Worm (Caenorhabditis elegans) whole organism, L1 larva: Measurements from ENCODE around the gene ttr-57.
A peak's percentile ranks its signal among the peaks of the same experiment; 100 is the strongest.

ENCODE experiments used
- ama-1 ChIP-seq: fragments of 150-350 bp; optimal IDR thresholded peaks from 2 replicates; lab custom pipeline; 2014
- blmp-1 ChIP-seq: fragments of 150-350 bp; optimal IDR thresholded peaks from 2 replicates; lab custom pipeline; 2014; ENCODE audit warnings: missing biosample characterization, missing genetic modification characterization
- ceh-8 ChIP-seq: fragments of 200-800 bp; sonication (Bioruptor generic); optimal IDR thresholded peaks from 2 replicates; lab custom pipeline; 2018; ENCODE audit warnings: mild to moderate bottlenecking, missing genetic modification characterization, moderate library complexity, missing compliant biosample characterization
- efl-1 ChIP-seq, 4 experiments: fragments of 150-350 bp; optimal IDR thresholded peaks in 3 of 4; peaks in 1 of 4; 1 replicate in 1 of 4; 2 replicates in 3 of 4; lab custom pipeline; 2014; ENCODE audit warnings: missing biosample characterization in 2 of 4, missing genetic modification characterization in 2 of 4, missing genetic modification reagents in 2 of 4
- efl-3 ChIP-seq: fragments of 200-800 bp; sonication (Bioruptor generic); optimal IDR thresholded peaks from 2 replicates; lab custom pipeline; 2018; ENCODE audit warnings: mild to moderate bottlenecking, missing genetic modification characterization, missing compliant biosample characterization
- egl-13 ChIP-seq: sonication (generic microtip); optimal IDR thresholded peaks from 2 replicates; lab custom pipeline; 2016; ENCODE audit warnings: missing genotype, missing genetic modification reagents, missing genetic modification characterization, missing compliant biosample characterization
- elt-3 ChIP-seq, 6 experiments: fragments of 150-350 bp in 1 of 6; sonication (generic microtip); optimal IDR thresholded peaks; 2 replicates each; lab custom pipeline; 2017 to 2018; ENCODE audit warnings: missing biosample characterization in 6 of 6, missing genetic modification characterization in 6 of 6, inconsistent platforms in 1 of 6
- ets-5 ChIP-seq: fragments of 200-800 bp; sonication (Bioruptor generic); IDR thresholded peaks from 2 replicates; pipeline ENCODE4 v1.3.6; 2022; ENCODE audit warnings: missing genetic modification characterization, missing compliant biosample characterization
- fkh-10 ChIP-seq: sonication (generic microtip); optimal IDR thresholded peaks from 2 replicates; lab custom pipeline; 2017; ENCODE audit warnings: missing biosample characterization, missing genetic modification reagents, missing genetic modification characterization
- hlh-17 ChIP-seq: fragments of 200-800 bp; sonication (Bioruptor generic); optimal IDR thresholded peaks from 2 replicates; lab custom pipeline; 2018; ENCODE audit warnings: missing genetic modification characterization, mild to moderate bottlenecking, missing compliant biosample characterization, moderate library complexity, borderline replicate concordance
- lin-14 ChIP-seq: fragments of 200-800 bp; sonication (Bioruptor generic); optimal IDR thresholded peaks from 2 replicates; lab custom pipeline; 2018; ENCODE audit warnings: mild to moderate bottlenecking, missing genetic modification characterization, moderate library complexity, missing compliant biosample characterization
- mdl-1 ChIP-seq, 2 experiments: fragments of 150-350 bp; optimal IDR thresholded peaks; 2 replicates each; lab custom pipeline; 2014 to 2017; ENCODE audit warnings: missing biosample characterization in 2 of 2, missing genetic modification characterization in 2 of 2, inconsistent platforms in 1 of 2
- nhr-11 ChIP-seq: fragments of 150-350 bp; optimal IDR thresholded peaks from 2 replicates; lab custom pipeline; 2014; ENCODE audit warnings: missing biosample characterization, missing genetic modification characterization
- nhr-12 ChIP-seq: sonication (generic microtip); optimal IDR thresholded peaks from 2 replicates; lab custom pipeline; 2017; ENCODE audit warnings: missing biosample characterization, missing genetic modification characterization
- nhr-47 ChIP-seq: sonication (generic microtip); optimal IDR thresholded peaks from 2 replicates; lab custom pipeline; 2016; ENCODE audit warnings: mild to moderate bottlenecking, missing genetic modification characterization, moderate library complexity, missing compliant biosample characterization
- snpc-4 ChIP-seq: fragments of 150-350 bp; optimal IDR thresholded peaks from 2 replicates; lab custom pipeline; 2014; ENCODE audit warnings: missing biosample characterization, missing genetic modification characterization
- tbx-2 ChIP-seq: sonication (generic microtip); optimal IDR thresholded peaks from 2 replicates; lab custom pipeline; 2016; ENCODE audit warnings: missing genetic modification characterization, missing compliant biosample characterization
- tlp-1 ChIP-seq: fragments of 150-350 bp; optimal IDR thresholded peaks from 2 replicates; lab custom pipeline; 2014; ENCODE audit warnings: missing biosample characterization, missing genetic modification characterization
- unc-130 ChIP-seq: fragments of 150-350 bp; optimal IDR thresholded peaks from 2 replicates; lab custom pipeline; 2017; ENCODE audit warnings: missing biosample characterization, missing genetic modification characterization, inconsistent platforms
- vab-15 ChIP-seq: sonication (generic microtip); optimal IDR thresholded peaks from 2 replicates; lab custom pipeline; 2017; ENCODE audit warnings: missing genotype, mild to moderate bottlenecking, missing genetic modification characterization, missing compliant biosample characterization
- zip-4 ChIP-seq: fragments of 200-800 bp; sonication (Bioruptor generic); optimal IDR thresholded peaks from 2 replicates; lab custom pipeline; 2018; ENCODE audit warnings: mild to moderate bottlenecking, missing genetic modification characterization, moderate library complexity, missing compliant biosample characterization
- ztf-4 ChIP-seq: fragments of 150-350 bp; optimal IDR thresholded peaks from 2 replicates; lab custom pipeline; 2014; ENCODE audit warnings: missing biosample characterization, missing genetic modification characterization

Gene ttr-57

DNA sequence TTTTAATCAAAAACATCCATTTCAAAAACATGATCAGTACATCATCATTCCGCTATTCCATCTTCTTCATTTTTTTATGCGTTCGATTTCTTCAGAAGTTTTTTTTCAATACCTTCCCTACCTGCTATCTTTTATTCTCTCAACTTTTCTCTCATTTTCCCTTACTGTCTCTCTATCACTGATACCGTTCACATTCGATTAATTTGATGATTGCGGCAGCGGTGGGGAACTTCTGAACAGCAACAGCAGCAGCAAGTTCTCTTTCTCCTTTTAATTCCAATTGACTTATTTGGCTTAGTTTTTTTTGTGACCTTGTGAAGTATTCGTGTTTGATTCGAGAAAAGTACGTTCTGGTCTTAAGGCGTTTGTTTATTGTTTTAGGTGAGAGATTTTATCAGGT is 44.0 kb downstream of the ttr-57 start:
- no peak for TF ChIP-seq nhr-47 (tag; lab: Kevin White, UChicago)
- TF ChIP-seq elt-3 (tag; optimal IDR thresholded peaks at IDR 0.05; lab: Kevin White, UChicago), result peak in 1 of 6 experiments; percentile 30
- peak; percentile 23 for TF ChIP-seq blmp-1 (tag; lab: Kevin White, UChicago)
- peak; percentile 31 for TF ChIP-seq lin-14 (GFP tag; lab: Kevin White, UChicago)
- TF ChIP-seq ztf-4 (tag; lab: Kevin White, UChicago), result no peak
- TF ChIP-seq ets-5 (GFP tag; lab: Robert Waterston, UW), result no peak
- TF ChIP-seq efl-3 (GFP tag; lab: Kevin White, UChicago), result no peak

DNA sequence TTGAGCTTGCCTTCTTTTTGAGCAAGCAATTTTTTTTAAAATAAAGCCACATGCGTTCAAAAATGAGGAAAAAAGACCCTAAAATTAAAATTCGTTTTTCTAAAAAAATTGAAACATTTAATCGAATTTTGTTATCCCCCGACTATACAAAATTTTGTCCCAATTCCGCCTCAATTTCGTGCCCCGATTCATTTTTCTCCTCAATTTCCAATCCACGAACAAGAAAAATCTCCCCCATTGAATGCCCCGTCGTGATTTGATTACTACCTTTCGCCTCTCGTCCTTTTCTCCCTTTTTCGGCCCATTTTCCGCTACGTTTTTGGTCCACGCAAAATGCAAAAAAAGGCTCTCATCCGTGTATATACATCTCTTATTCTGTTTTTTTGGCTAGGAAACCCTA is 47.0 kb downstream of the ttr-57 start:
- TF ChIP-seq fkh-10 (peak; percentile 32), mdl-1 (tag; optimal IDR thresholded peaks at IDR 0.05; lab: Kevin White, UChicago) (no peak)

DNA sequence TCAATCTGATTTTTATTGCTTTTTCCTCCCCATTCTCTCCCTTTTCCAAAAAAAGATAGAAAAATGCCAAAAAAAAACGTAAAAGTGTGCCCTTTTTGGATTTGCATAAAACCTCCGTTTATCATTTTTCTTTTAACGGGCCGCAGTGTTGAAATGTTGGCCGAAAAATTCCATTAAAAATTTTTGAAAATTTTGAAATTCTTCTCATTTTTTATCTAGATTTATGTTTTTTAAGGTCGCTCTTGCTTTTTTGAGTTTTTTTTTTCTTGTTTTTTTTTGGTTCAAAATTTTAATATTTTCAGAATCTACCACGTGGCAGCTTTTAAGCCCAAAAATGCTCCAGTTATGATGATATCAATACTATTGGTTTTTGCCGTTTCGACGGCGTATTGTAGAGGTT is 49.4 kb downstream of the ttr-57 start, which contains the start of gene mnr-1:
Gene mnr-1 (plus strand): TSS at position 301 of the 400 bp plus-strand sequence.
- TF ChIP-seq ceh-8 (GFP tag; lab: Kevin White, UChicago), result no peak
- no peak for TF ChIP-seq ama-1 (lab: Kevin White, UChicago)
- no peak for TF ChIP-seq tlp-1 (tag; lab: Kevin White, UChicago)
- TF ChIP-seq snpc-4 (tag; lab: Kevin White, UChicago), result no peak
- no peak for TF ChIP-seq efl-1 (optimal IDR thresholded peaks at IDR 0.05; lab: Kevin White, UChicago)
- TF ChIP-seq efl-1 (GFP tag; optimal IDR thresholded peaks at IDR 0.05 in 1 of 2; lab: Kevin White, UChicago), result no peak
- TF ChIP-seq egl-13 (tag; lab: Kevin White, UChicago), result no peak
- no peak for TF ChIP-seq zip-4

DNA sequence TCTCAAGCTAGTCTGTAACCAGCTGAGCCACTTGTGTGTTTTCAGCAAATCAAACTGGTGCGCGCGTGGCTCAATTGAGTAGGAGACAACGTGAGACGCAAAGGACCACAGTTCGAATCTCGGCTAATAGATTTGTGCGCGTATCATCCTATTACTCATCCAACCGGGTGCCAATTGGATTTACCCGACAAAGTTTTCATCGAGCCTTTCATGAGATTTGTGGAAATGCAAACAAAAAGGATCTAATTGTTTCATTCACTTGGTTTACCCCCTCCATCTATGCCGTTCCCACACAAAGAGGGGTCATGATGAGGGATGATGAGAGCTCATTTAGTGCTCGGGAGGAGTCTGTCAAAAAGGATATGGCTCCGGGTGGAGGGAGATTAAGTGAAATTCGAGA is 50.3 kb downstream of the ttr-57 start:
- TF ChIP-seq zip-4, result no peak
- TF ChIP-seq nhr-11 (tag; lab: Kevin White, UChicago), result no peak
- TF ChIP-seq hlh-17, result no peak
- TF ChIP-seq nhr-12, result no peak
- no peak for TF ChIP-seq vab-15 (tag; lab: Kevin White, UChicago)
- TF ChIP-seq unc-130 (tag; lab: Kevin White, UChicago), result no peak
- no peak for TF ChIP-seq tbx-2 (tag; lab: Kevin White, UChicago)
